Fruit fly (Drosophila melanogaster): ENCODE measurements around the gene Ptp36E.

DNA sequence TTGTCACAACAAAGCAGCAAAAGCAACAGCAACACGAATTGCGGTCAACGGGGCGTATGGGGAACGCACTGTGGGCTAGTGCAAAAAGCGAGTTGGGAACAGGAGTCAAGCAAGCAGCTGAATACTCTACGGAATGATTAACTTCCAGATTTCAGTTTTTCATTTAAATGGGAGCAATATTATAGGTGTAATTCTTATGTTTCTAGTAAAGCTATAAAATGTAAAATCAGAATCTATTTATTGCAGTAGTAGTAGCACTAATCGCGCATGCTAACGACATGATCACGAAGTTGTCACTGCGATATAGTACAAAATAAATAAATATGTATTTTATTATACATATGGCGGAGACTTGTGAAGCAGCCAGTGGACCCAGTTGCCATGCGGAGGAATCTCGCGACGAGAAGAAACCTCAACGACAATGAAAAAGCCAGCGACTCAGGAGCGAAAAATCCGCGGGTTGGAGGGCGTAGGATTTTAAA lies 38.1 kb downstream of the Ptp36E start:
- TF ChIP-seq psq (GFP tag; optimal IDR thresholded peaks at IDR 0.05): peak; percentile 61
- TF ChIP-seq OdsH (GFP tag; optimal IDR thresholded peaks at IDR 0.05): no peak
- no peak for TF ChIP-seq Abd-B (GFP tag; optimal IDR thresholded peaks at IDR 0.05)
- TF ChIP-seq pan (optimal IDR thresholded peaks at IDR 0.05): no peak
- TF ChIP-seq CrebA (GFP tag; optimal IDR thresholded peaks at IDR 0.05; ENCODE audit: borderline replicate concordance): no peak
- peak; percentile 44 for TF ChIP-seq h (GFP tag; optimal IDR thresholded peaks at IDR 0.05)
- no peak for TF ChIP-seq usp (GFP tag; optimal IDR thresholded peaks at IDR 0.05)
- no peak for TF ChIP-seq GATAd (GFP tag; optimal IDR thresholded peaks at IDR 0.05)
